Worm (Caenorhabditis elegans): ENCODE measurements around the gene T15B12.2.

Gene T15B12.2

ce11 chrIII:5291281-5291680, 10.4 kb downstream of the T15B12.2 start:
- TF ChIP-seq pros-1 (tag; optimal IDR thresholded peaks at IDR 0.05) (no peak), elt-2 (tag; optimal IDR thresholded peaks at IDR 0.05) (peak; percentile 23), madf-2 (tag; optimal IDR thresholded peaks at IDR 0.05) (no peak), sox-2 (GFP tag; IDR thresholded peaks at IDR 0.05) (no peak), ceh-45 (GFP tag; IDR thresholded peaks at IDR 0.05) (no peak), che-1 (tag; optimal IDR thresholded peaks at IDR 0.05) (no peak)

DNA sequence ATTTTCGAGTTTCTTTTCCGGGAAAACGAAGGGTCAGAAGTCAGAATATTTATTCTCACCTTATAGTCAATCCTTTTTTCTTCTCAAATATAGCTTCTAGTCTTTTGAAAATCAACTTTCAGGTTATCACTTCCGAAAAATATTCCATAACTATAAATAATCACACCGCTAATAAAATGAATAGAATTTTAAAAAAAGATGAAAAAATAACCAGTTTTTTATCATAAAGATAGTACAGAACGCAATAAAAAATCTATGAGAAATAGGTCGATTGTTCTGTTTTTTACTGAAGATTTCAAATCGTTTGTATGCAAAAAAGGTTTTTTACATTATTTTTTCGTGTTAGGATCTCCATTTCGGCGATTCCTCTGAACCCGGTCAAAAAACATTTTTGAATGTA, 11.5 kb downstream of the T15B12.2 start:
- no peak for TF ChIP-seq unc-86 (tag; optimal IDR thresholded peaks at IDR 0.05)
- TF ChIP-seq ceh-31 (tag; optimal IDR thresholded peaks at IDR 0.05): no peak
- no peak for TF ChIP-seq K09A11.1 (tag; optimal IDR thresholded peaks at IDR 0.05; ENCODE audit: insufficient read depth)
- TF ChIP-seq lin-11 (tag; optimal IDR thresholded peaks at IDR 0.05): no peak
- TF ChIP-seq unc-55 (GFP tag; optimal IDR thresholded peaks at IDR 0.05): no peak
- no peak for TF ChIP-seq hlh-6 (tag; optimal IDR thresholded peaks at IDR 0.05)
- no peak for TF ChIP-seq che-1 (tag; optimal IDR thresholded peaks at IDR 0.05)
- TF ChIP-seq sox-2 (GFP tag; IDR thresholded peaks at IDR 0.05): no peak

DNA sequence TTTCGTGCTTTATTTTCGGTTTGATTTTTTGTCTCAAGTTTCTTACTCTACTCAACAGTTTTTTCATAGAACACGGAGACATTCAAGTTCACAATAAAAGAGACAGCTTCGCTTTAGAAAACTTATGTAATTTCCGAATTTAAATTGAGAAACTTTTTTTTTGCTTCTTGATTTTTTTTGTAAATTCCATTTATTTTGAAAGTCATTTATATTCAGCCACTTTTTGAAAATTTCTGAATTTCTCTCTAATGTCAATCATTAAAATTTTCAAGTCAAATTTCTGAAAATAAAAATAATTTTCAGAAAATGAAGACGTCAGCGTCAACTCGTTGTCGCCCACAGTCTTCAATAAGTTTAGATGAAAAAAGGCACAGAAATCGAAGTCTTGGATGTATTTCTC, 13.8 kb downstream of the T15B12.2 start, which contains the start of gene T15B12.1:
TSS of gene T15B12.1 (plus strand) at position 301 of the 400 bp plus-strand sequence.
- TF ChIP-seq sox-4 (tag; optimal IDR thresholded peaks at IDR 0.05) (no peak), fax-1 (tag; optimal IDR thresholded peaks at IDR 0.05) (no peak), K02D7.2 (tag; optimal IDR thresholded peaks at IDR 0.05) (no peak), mec-3 (tag; optimal IDR thresholded peaks at IDR 0.05; ENCODE audit: borderline replicate concordance) (no peak), fkh-6 (tag; optimal IDR thresholded peaks at IDR 0.05) (no peak), ref-2 (tag; optimal IDR thresholded peaks at IDR 0.05) (no peak), pros-1 (tag; optimal IDR thresholded peaks at IDR 0.05) (no peak)

ce11 chrIII:5286205-5286604, 15.5 kb downstream of the T15B12.2 start, which contains the start of gene ZC395.11:
ZC395.11 (minus strand) TSS chrIII:5286305.
- no peak for TF ChIP-seq ceh-6 (GFP tag; optimal IDR thresholded peaks at IDR 0.05)
- no peak for TF ChIP-seq sdc-2 (tag; optimal IDR thresholded peaks at IDR 0.05)
- no peak for TF ChIP-seq K02D7.2 (tag; optimal IDR thresholded peaks at IDR 0.05)
- no peak for TF ChIP-seq pat-9 (tag; optimal IDR thresholded peaks at IDR 0.05)
- TF ChIP-seq ceh-2 (tag; optimal IDR thresholded peaks at IDR 0.05): no peak
- no peak for TF ChIP-seq sox-4 (tag; optimal IDR thresholded peaks at IDR 0.05)
- TF ChIP-seq ceh-45 (GFP tag; IDR thresholded peaks at IDR 0.05): no peak
- TF ChIP-seq ahr-1 (tag; optimal IDR thresholded peaks at IDR 0.05): no peak
- no peak for TF ChIP-seq ceh-30 (tag; optimal IDR thresholded peaks at IDR 0.05)
- TF ChIP-seq syd-9 (tag; optimal IDR thresholded peaks at IDR 0.05): no peak
- TF ChIP-seq unc-3 (GFP tag; conservative IDR thresholded peaks at IDR 0.05): no peak
- TF ChIP-seq unc-3 (tag; optimal IDR thresholded peaks at IDR 0.05): no peak
- TF ChIP-seq ceh-22 (tag; optimal IDR thresholded peaks at IDR 0.05): no peak
- TF ChIP-seq K09A11.1 (tag; optimal IDR thresholded peaks at IDR 0.05; ENCODE audit: insufficient read depth): no peak
- TF ChIP-seq ceh-19 (GFP tag; optimal IDR thresholded peaks at IDR 0.05): no peak
- no peak for TF ChIP-seq pha-4 (tag; optimal IDR thresholded peaks at IDR 0.05)
- no peak for TF ChIP-seq ceh-24 (tag; optimal IDR thresholded peaks at IDR 0.05)
- TF ChIP-seq pha-2 (tag; optimal IDR thresholded peaks at IDR 0.05): no peak
- no peak for TF ChIP-seq ceh-48 (tag; optimal IDR thresholded peaks at IDR 0.05)
- TF ChIP-seq ceh-31 (tag; optimal IDR thresholded peaks at IDR 0.05): no peak

DNA sequence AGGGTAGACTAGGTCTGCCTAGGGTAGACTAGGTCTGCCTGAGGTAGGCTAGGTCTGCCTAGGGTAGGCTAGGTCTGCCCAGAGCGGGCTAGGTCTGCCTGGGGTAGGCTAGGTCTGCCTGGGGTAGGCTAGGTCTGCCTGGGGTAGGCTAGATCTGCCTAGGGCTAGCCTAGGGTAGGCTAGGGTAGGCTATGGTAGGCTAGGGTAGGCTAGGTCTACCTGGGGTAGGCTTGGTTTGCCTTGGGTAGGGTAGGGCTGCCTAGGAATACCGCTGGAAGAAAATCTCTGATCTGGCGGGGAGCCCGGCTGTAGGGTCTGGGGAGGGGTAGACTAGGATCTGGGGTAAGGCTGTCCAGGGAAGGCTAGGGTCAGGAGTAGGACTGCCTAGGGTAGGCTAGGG, 16.2 kb downstream of the T15B12.2 start:
- no peak for TF ChIP-seq unc-42 (tag; optimal IDR thresholded peaks at IDR 0.05)
- no peak for TF ChIP-seq elt-2 (tag; optimal IDR thresholded peaks at IDR 0.05)
- no peak for TF ChIP-seq ceh-31 (tag; optimal IDR thresholded peaks at IDR 0.05)
- no peak for TF ChIP-seq ets-4 (tag; optimal IDR thresholded peaks at IDR 0.05)
